Worm (Caenorhabditis elegans) whole organism, L4 larva: Measurements from ENCODE around the gene efl-3.

Source experiments
- D1046.2 ChIP-seq: fragments of 200-800 bp; sonication (Bioruptor generic); IDR thresholded peaks from 2 replicates; pipeline ENCODE4 v1.3.6; 2022; ENCODE audit warnings: missing genetic modification characterization, missing compliant biosample characterization
- R02D3.7 ChIP-seq: fragments of 150-350 bp; sonication (generic microtip); optimal IDR thresholded peaks from 3 replicates; lab custom pipeline; 2014; ENCODE audit warnings: missing biosample characterization, missing genetic modification characterization
- T20F7.1 ChIP-seq: fragments of 200-800 bp; sonication (Bioruptor generic); optimal IDR thresholded peaks from 2 replicates; lab custom pipeline; 2018; ENCODE audit warnings: mild to moderate bottlenecking, missing genetic modification characterization, missing compliant biosample characterization
- T26A8.4 ChIP-seq: fragments of 200-800 bp; sonication (Bioruptor generic); IDR thresholded peaks from 2 replicates; pipeline ENCODE4 v1.3.6; 2022; ENCODE audit warnings: missing genetic modification characterization, missing compliant biosample characterization
- ZK337.2 ChIP-seq: fragments of 200-800 bp; sonication (Bioruptor generic); IDR thresholded peaks from 2 replicates; pipeline ENCODE4 v1.3.6; 2022; ENCODE audit warnings: missing genetic modification reagents, missing genetic modification characterization, missing compliant biosample characterization
- aha-1 ChIP-seq: fragments of 150-350 bp; peaks from one replicate; lab custom pipeline; 2014; ENCODE audit warnings: missing biosample characterization, missing genetic modification characterization
- aly-2 ChIP-seq: sonication (generic microtip); optimal IDR thresholded peaks from 2 replicates; lab custom pipeline; 2018; ENCODE audit warnings: missing biosample characterization, missing genetic modification characterization
- attf-4 ChIP-seq: sonication (generic microtip); optimal IDR thresholded peaks from 3 replicates; lab custom pipeline; 2017; ENCODE audit warnings: missing biosample characterization, missing genetic modification characterization
- ceh-44 ChIP-seq: fragments of 200-800 bp; sonication (Bioruptor generic); IDR thresholded peaks from 2 replicates; pipeline ENCODE4 v1.3.6; 2022; ENCODE audit warnings: missing genetic modification reagents, missing genetic modification characterization, missing compliant biosample characterization
- ceh-62 ChIP-seq: sonication (generic microtip); optimal IDR thresholded peaks from 2 replicates; lab custom pipeline; 2017; ENCODE audit warnings: missing biosample characterization, missing genetic modification characterization
- cey-2 ChIP-seq: sonication (generic microtip); optimal IDR thresholded peaks from 3 replicates; lab custom pipeline; 2017; ENCODE audit warnings: missing genetic modification characterization, mild to moderate bottlenecking, missing compliant biosample characterization, antibody characterized with exemption, borderline replicate concordance; ENCODE audit not compliant: insufficient read depth
- daf-16 ChIP-seq, 3 experiments: sonication (generic microtip); optimal IDR thresholded peaks; 2 replicates each; lab custom pipeline; 2016 to 2017; ENCODE audit warnings: missing genetic modification characterization in 3 of 3, missing genetic modification reagents in 3 of 3, mild to moderate bottlenecking in 2 of 3, missing compliant biosample characterization in 2 of 3, missing biosample characterization in 1 of 3, moderate library complexity in 1 of 3
- dmd-6 ChIP-seq: fragments of 200-800 bp; sonication (Bioruptor generic); IDR thresholded peaks from 2 replicates; pipeline ENCODE4 v1.3.6; 2022; ENCODE audit warnings: missing genetic modification reagents, missing genetic modification characterization, missing compliant biosample characterization
- dpl-1 ChIP-seq: fragments of 150-350 bp; optimal IDR thresholded peaks from 2 replicates; lab custom pipeline; 2014; ENCODE audit warnings: missing biosample characterization, missing genetic modification reagents, missing genetic modification characterization
- dve-1 ChIP-seq: sonication (generic microtip); optimal IDR thresholded peaks from 2 replicates; lab custom pipeline; 2017; ENCODE audit warnings: antibody characterized with exemption, mild to moderate bottlenecking, missing genetic modification characterization, missing compliant biosample characterization; ENCODE audit not compliant: insufficient read depth
- egl-43 ChIP-seq: fragments of 200-800 bp; sonication (Bioruptor generic); IDR thresholded peaks from 2 replicates; pipeline ENCODE4 v1.3.6; 2022; ENCODE audit warnings: missing genetic modification reagents, missing genetic modification characterization, missing compliant biosample characterization
- gei-8 ChIP-seq: fragments of 200-800 bp; sonication (Bioruptor generic); optimal IDR thresholded peaks from 2 replicates; lab custom pipeline; 2018; ENCODE audit warnings: mild to moderate bottlenecking, missing genetic modification characterization, missing compliant biosample characterization
- hif-1 ChIP-seq, 2 experiments: sonication (generic microtip); optimal IDR thresholded peaks; 2 replicates each; lab custom pipeline; 2016 to 2017; ENCODE audit warnings: missing compliant biosample characterization in 2 of 2, missing genetic modification characterization in 2 of 2, missing genetic modification reagents in 2 of 2, missing genotype in 2 of 2, mild to moderate bottlenecking in 1 of 2
- hlh-11 ChIP-seq: fragments of 200-800 bp; sonication (Bioruptor generic); optimal IDR thresholded peaks from 2 replicates; lab custom pipeline; 2018; ENCODE audit warnings: mild to moderate bottlenecking, missing genetic modification characterization, missing compliant biosample characterization
- hlh-30 ChIP-seq: sonication (generic microtip); optimal IDR thresholded peaks from 2 replicates; lab custom pipeline; 2017; ENCODE audit warnings: antibody characterized with exemption, mild to moderate bottlenecking, missing genetic modification characterization, missing compliant biosample characterization; ENCODE audit not compliant: insufficient read depth
- lim-7 ChIP-seq: fragments of 200-800 bp; sonication (Bioruptor generic); IDR thresholded peaks from 2 replicates; pipeline ENCODE4 v1.3.6; 2022; ENCODE audit warnings: missing genetic modification characterization, missing compliant biosample characterization
- lin-1 ChIP-seq: fragments of 200-800 bp; sonication (Bioruptor generic); IDR thresholded peaks from 2 replicates; pipeline ENCODE4 v1.3.6; 2022; ENCODE audit warnings: missing genetic modification reagents, missing genetic modification characterization, missing compliant biosample characterization
- lir-3 ChIP-seq: sonication (generic microtip); optimal IDR thresholded peaks from 2 replicates; lab custom pipeline; 2016; ENCODE audit warnings: mild to moderate bottlenecking, missing genetic modification characterization, missing compliant biosample characterization
- lsy-2 ChIP-seq, 2 experiments: fragments of 150-350 bp in 1 of 2; sonication (generic microtip) in 1 of 2; optimal IDR thresholded peaks; 2 replicates each; lab custom pipeline; 2014 to 2017; ENCODE audit warnings: missing biosample characterization in 2 of 2, missing genetic modification characterization in 2 of 2
- madf-9 ChIP-seq: fragments of 200-800 bp; sonication (Bioruptor generic); conservative IDR thresholded peaks from 2 replicates; pipeline ENCODE4 v1.3.6; 2022; ENCODE audit warnings: missing genetic modification reagents, missing genetic modification characterization, missing compliant biosample characterization
- mdl-1 ChIP-seq, 2 experiments: fragments of 150-350 bp in 1 of 2; sonication (generic microtip) in 1 of 2; optimal IDR thresholded peaks; 2 replicates each; lab custom pipeline; 2014 to 2017; ENCODE audit warnings: missing biosample characterization in 2 of 2, missing genetic modification characterization in 2 of 2
- mdt-29 ChIP-seq: fragments of 200-800 bp; sonication (Bioruptor generic); IDR thresholded peaks from 2 replicates; pipeline ENCODE4 v1.3.6; 2022; ENCODE audit warnings: missing genetic modification reagents, missing genetic modification characterization, missing compliant biosample characterization
- mep-1 ChIP-seq: fragments of 150-350 bp; sonication (generic microtip); optimal IDR thresholded peaks from 3 replicates; lab custom pipeline; 2014; ENCODE audit warnings: missing biosample characterization, missing genetic modification characterization
- mxl-3 ChIP-seq: fragments of 200-800 bp; sonication (Bioruptor generic); optimal IDR thresholded peaks from 2 replicates; lab custom pipeline; 2018; ENCODE audit warnings: mild to moderate bottlenecking, missing genetic modification characterization, missing compliant biosample characterization
- nhr-10 ChIP-seq: fragments of 150-350 bp; optimal IDR thresholded peaks from 2 replicates; lab custom pipeline; 2014; ENCODE audit warnings: missing biosample characterization, missing genetic modification characterization
- nhr-102 ChIP-seq: sonication (generic microtip); optimal IDR thresholded peaks from 2 replicates; lab custom pipeline; 2016; ENCODE audit warnings: mild to moderate bottlenecking, missing genetic modification characterization, moderate library complexity, missing compliant biosample characterization
- nhr-25 ChIP-seq: sonication (generic microtip); optimal IDR thresholded peaks from 2 replicates; lab custom pipeline; 2017; ENCODE audit warnings: missing genetic modification characterization, mild to moderate bottlenecking, missing compliant biosample characterization, antibody characterized with exemption, moderate library complexity, borderline replicate concordance; ENCODE audit not compliant: insufficient read depth
- nhr-28 ChIP-seq: fragments of 150-350 bp; optimal IDR thresholded peaks from 2 replicates; lab custom pipeline; 2014; ENCODE audit warnings: missing biosample characterization, missing genetic modification characterization
- nhr-48 ChIP-seq: sonication (generic microtip); optimal IDR thresholded peaks from 2 replicates; lab custom pipeline; 2016; ENCODE audit warnings: mild to moderate bottlenecking, missing genetic modification characterization, missing compliant biosample characterization
- nhr-76 ChIP-seq: fragments of 150-350 bp; optimal IDR thresholded peaks from 2 replicates; lab custom pipeline; 2014; ENCODE audit warnings: missing biosample characterization, missing genetic modification characterization
- nhr-77 ChIP-seq: fragments of 150-350 bp; optimal IDR thresholded peaks from 2 replicates; lab custom pipeline; 2014; ENCODE audit warnings: missing biosample characterization, missing genetic modification characterization
- pha-4 ChIP-seq, 2 experiments: fragments of 150-350 bp in 1 of 2; fragments of 200-800 bp in 1 of 2; sonication (Bioruptor generic) in 1 of 2; IDR thresholded peaks in 1 of 2; optimal IDR thresholded peaks in 1 of 2; 2 replicates each; pipeline versions ENCODE4 v1.3.6 to Lab custom; 2014 to 2022; ENCODE audit warnings: missing genetic modification characterization in 2 of 2, missing genetic modification reagents in 2 of 2, missing biosample characterization in 1 of 2, missing compliant biosample characterization in 1 of 2
- php-3 ChIP-seq: fragments of 200-800 bp; sonication (Bioruptor generic); IDR thresholded peaks from 2 replicates; pipeline ENCODE4 v1.3.6; 2022; ENCODE audit warnings: missing genetic modification reagents, missing genetic modification characterization, missing compliant biosample characterization
- pqm-1 ChIP-seq: sonication (generic microtip); optimal IDR thresholded peaks from 2 replicates; lab custom pipeline; 2017; ENCODE audit warnings: missing biosample characterization, missing genetic modification characterization
- rbr-2 ChIP-seq: sonication (generic microtip); optimal IDR thresholded peaks from 2 replicates; lab custom pipeline; 2016; ENCODE audit warnings: missing genotype, missing genetic modification characterization, missing compliant biosample characterization
- saeg-2 ChIP-seq: fragments of 200-800 bp; sonication (Bioruptor generic); IDR thresholded peaks from 2 replicates; pipeline ENCODE4 v1.3.6; 2022; ENCODE audit warnings: missing genetic modification reagents, missing genetic modification characterization, missing compliant biosample characterization
- tra-1 ChIP-seq: fragments of 200-800 bp; sonication (Bioruptor generic); IDR thresholded peaks from 2 replicates; pipeline ENCODE4 v1.3.6; 2022; ENCODE audit warnings: missing genetic modification reagents, missing genetic modification characterization, missing compliant biosample characterization
- unc-62 ChIP-seq, 3 experiments: fragments of 150-350 bp in 1 of 3; sonication (generic microtip); optimal IDR thresholded peaks in 2 of 3; peaks in 1 of 3; 1 replicate in 1 of 3; 2 replicates in 2 of 3; lab custom pipeline; 2014 to 2017; ENCODE audit warnings: missing biosample characterization in 3 of 3, missing genetic modification characterization in 3 of 3, missing genetic modification reagents in 3 of 3, missing genotype in 1 of 3
- zfp-3 ChIP-seq: fragments of 200-800 bp; sonication (Bioruptor generic); conservative IDR thresholded peaks from 2 replicates; pipeline ENCODE4 v1.3.6; 2022; ENCODE audit warnings: missing genetic modification reagents, missing genetic modification characterization, missing compliant biosample characterization
- zip-2 ChIP-seq: fragments of 150-350 bp; optimal IDR thresholded peaks from 2 replicates; lab custom pipeline; 2014; ENCODE audit warnings: missing biosample characterization, missing genetic modification characterization

Gene efl-3

ce11 chrII:8382880-8383279 lies 29.6 kb upstream of the efl-3 start:
- TF ChIP-seq dve-1 (tag; lab: Kevin White, UChicago) (peak; percentile 98), tra-1 (peak; percentile 52; the same call in 1 of the 2 replicates), attf-4 (no peak), zip-2 (peak; percentile 2), mxl-3 (peak; percentile 61), madf-9 (GFP tag; lab: Robert Waterston, UW) (no peak), hlh-30 (tag; lab: Kevin White, UChicago) (peak; percentile 74), gei-8 (GFP tag; lab: Kevin White, UChicago) (peak; percentile 5), nhr-10 (tag; lab: Kevin White, UChicago) (peak; percentile 59), R02D3.7 (no peak), hif-1 (tag; optimal IDR thresholded peaks at IDR 0.05; lab: Kevin White, UChicago) (peak in 1 of 2 experiments; percentile 83), dpl-1 (no peak), dmd-6 (peak; percentile 96), aha-1 (tag; lab: Kevin White, UChicago) (peak; percentile 71), lsy-2 (tag; optimal IDR thresholded peaks at IDR 0.05; lab: Kevin White, UChicago) (peak in 1 of 2 experiments; percentile 68), daf-16 (GFP tag; optimal IDR thresholded peaks at IDR 0.05; lab: Kevin White, UChicago) (peak in 1 of 2 experiments; percentile 45), daf-16 (tag; optimal IDR thresholded peaks at IDR 0.05; lab: Kevin White, UChicago) (peak; percentile 90), lin-1 (GFP tag; lab: Robert Waterston, UW) (peak; percentile 87), mep-1 (no peak), nhr-76 (tag; lab: Kevin White, UChicago) (no peak), hlh-11 (peak; percentile 95), pqm-1 (peak; percentile 96), php-3 (GFP tag; lab: Robert Waterston, UW) (peak; percentile 94), ceh-44 (GFP tag; lab: Robert Waterston, UW) (no peak), rbr-2 (tag; lab: Kevin White, UChicago) (no peak), egl-43 (GFP tag; lab: Robert Waterston, UW) (no peak), nhr-77 (peak; percentile 95), lim-7 (GFP tag; lab: Robert Waterston, UW) (no peak), mdt-29 (GFP tag; lab: Robert Waterston, UW) (no peak), ZK337.2 (GFP tag; lab: Robert Waterston, UW) (no peak), T20F7.1 (peak; percentile 51), ceh-62 (tag; lab: Kevin White, UChicago) (no peak), unc-62 (GFP tag; optimal IDR thresholded peaks at IDR 0.05 in 1 of 2; lab: Kevin White, UChicago) (peak in 1 of 2 experiments; percentile 45), unc-62 (tag; optimal IDR thresholded peaks at IDR 0.05; lab: Kevin White, UChicago) (no peak), pha-4 (GFP tag; IDR thresholded peaks at IDR 0.05; lab: Robert Waterston, UW) (peak; percentile 41; the same call in 1 of the 2 replicates), pha-4 (tag; optimal IDR thresholded peaks at IDR 0.05; lab: Kevin White, UChicago) (no peak), saeg-2 (GFP tag; lab: Robert Waterston, UW) (0 out of 2 replicates have a peak, but pooled peaks have one; percentile 62), nhr-25 (tag; lab: Kevin White, UChicago) (no peak), mdl-1 (tag; optimal IDR thresholded peaks at IDR 0.05; lab: Kevin White, UChicago) (peak in 1 of 2 experiments; percentile 85), zfp-3 (no peak), D1046.2 (GFP tag; lab: Robert Waterston, UW) (no peak), aly-2 (tag; lab: Kevin White, UChicago) (no peak), nhr-28 (peak; percentile 97), lir-3 (tag; lab: Kevin White, UChicago) (no peak), nhr-102 (tag; lab: Kevin White, UChicago) (peak; percentile 81), nhr-48 (tag; lab: Kevin White, UChicago) (peak; percentile 87), T26A8.4 (no peak), cey-2 (tag; lab: Kevin White, UChicago) (peak; percentile 21)
